Worm (Caenorhabditis elegans) whole organism, L2 larva: ENCODE results near the gene larp-1.

Experiments
- C34F6.9 ChIP-seq: fragments of 150-350 bp; optimal IDR thresholded peaks from 2 replicates; lab custom pipeline; 2014; ENCODE audit warnings: missing biosample characterization, missing genetic modification characterization
- F13H6.1 ChIP-seq: sonication (generic microtip); optimal IDR thresholded peaks from 2 replicates; lab custom pipeline; 2016; ENCODE audit warnings: missing genetic modification characterization, missing compliant biosample characterization
- R02D3.7 ChIP-seq: fragments of 150-350 bp; optimal IDR thresholded peaks from 2 replicates; lab custom pipeline; 2014; ENCODE audit warnings: missing biosample characterization, missing genetic modification characterization
- Y55F3AM.14 ChIP-seq: fragments of 200-800 bp; sonication (Bioruptor generic); optimal IDR thresholded peaks from 2 replicates; lab custom pipeline; 2018; ENCODE audit warnings: mild to moderate bottlenecking, missing genetic modification characterization, missing compliant biosample characterization
- ZK546.5 ChIP-seq: sonication (generic microtip); optimal IDR thresholded peaks from 2 replicates; lab custom pipeline; 2017; ENCODE audit warnings: missing biosample characterization, missing genetic modification characterization
- alr-1 ChIP-seq: fragments of 150-350 bp; optimal IDR thresholded peaks from 2 replicates; lab custom pipeline; 2014; ENCODE audit warnings: missing biosample characterization, missing genetic modification characterization
- aly-2 ChIP-seq: fragments of 150-350 bp; optimal IDR thresholded peaks from 2 replicates; lab custom pipeline; 2014; ENCODE audit warnings: missing biosample characterization, missing genetic modification characterization
- ama-1 ChIP-seq: fragments of 150-350 bp; optimal IDR thresholded peaks from 2 replicates; lab custom pipeline; 2018; ENCODE audit warnings: inconsistent platforms
- blmp-1 ChIP-seq: sonication (generic microtip); optimal IDR thresholded peaks from 2 replicates; lab custom pipeline; 2017; ENCODE audit warnings: missing genetic modification characterization, mild to moderate bottlenecking, missing compliant biosample characterization, antibody characterized with exemption, moderate library complexity; ENCODE audit not compliant: insufficient read depth
- ceh-16 ChIP-seq: fragments of 150-350 bp; optimal IDR thresholded peaks from 2 replicates; lab custom pipeline; 2014; ENCODE audit warnings: missing biosample characterization, missing genetic modification characterization
- ceh-82 ChIP-seq: fragments of 150-350 bp; optimal IDR thresholded peaks from 2 replicates; lab custom pipeline; 2014; ENCODE audit warnings: missing biosample characterization, missing genetic modification characterization
- crh-2 ChIP-seq: sonication (generic microtip); optimal IDR thresholded peaks from 2 replicates; lab custom pipeline; 2017; ENCODE audit warnings: missing biosample characterization, missing genetic modification characterization
- dmd-4 ChIP-seq: sonication (generic microtip); optimal IDR thresholded peaks from 2 replicates; lab custom pipeline; 2017; ENCODE audit warnings: missing biosample characterization, missing genetic modification characterization
- egl-27 ChIP-seq: sonication (generic microtip); optimal IDR thresholded peaks from 3 replicates; lab custom pipeline; 2017; ENCODE audit warnings: missing biosample characterization, missing genetic modification reagents, missing genetic modification characterization
- elt-1 ChIP-seq: fragments of 150-350 bp; optimal IDR thresholded peaks from 2 replicates; lab custom pipeline; 2014; ENCODE audit warnings: missing biosample characterization, missing genetic modification characterization
- elt-3 ChIP-seq: sonication (generic microtip); optimal IDR thresholded peaks from 2 replicates; lab custom pipeline; 2017; ENCODE audit warnings: missing biosample characterization, missing genetic modification characterization
- fos-1 ChIP-seq: fragments of 150-350 bp; optimal IDR thresholded peaks from 2 replicates; lab custom pipeline; 2014; ENCODE audit warnings: missing biosample characterization, missing genetic modification characterization
- gmeb-1 ChIP-seq: fragments of 150-350 bp; optimal IDR thresholded peaks from 2 replicates; lab custom pipeline; 2014; ENCODE audit warnings: missing biosample characterization, missing genetic modification characterization
- lin-11 ChIP-seq: fragments of 150-350 bp; sonication (generic microtip); optimal IDR thresholded peaks from 2 replicates; lab custom pipeline; 2014; ENCODE audit warnings: missing biosample characterization, missing genetic modification characterization, inconsistent platforms, mixed read lengths
- lin-13 ChIP-seq: fragments of 150-350 bp; optimal IDR thresholded peaks from 2 replicates; lab custom pipeline; 2014; ENCODE audit warnings: missing biosample characterization, missing genetic modification reagents, missing genetic modification characterization
- lin-39 ChIP-seq: fragments of 150-350 bp; optimal IDR thresholded peaks from 2 replicates; lab custom pipeline; 2014; ENCODE audit warnings: missing biosample characterization, missing genetic modification reagents, missing genetic modification characterization
- lsy-2 ChIP-seq, 2 experiments: fragments of 150-350 bp in 1 of 2; sonication (generic microtip) in 1 of 2; optimal IDR thresholded peaks; 2 replicates each; lab custom pipeline; 2014 to 2017; ENCODE audit warnings: missing biosample characterization in 2 of 2, missing genetic modification characterization in 2 of 2
- mab-5 ChIP-seq: fragments of 150-350 bp; optimal IDR thresholded peaks from 2 replicates; lab custom pipeline; 2014; ENCODE audit warnings: missing biosample characterization, missing genetic modification characterization
- mbf-1 ChIP-seq: sonication (generic microtip); optimal IDR thresholded peaks from 2 replicates; lab custom pipeline; 2017; ENCODE audit warnings: missing biosample characterization, missing genetic modification characterization
- mdl-1 ChIP-seq, 2 experiments: fragments of 150-350 bp in 1 of 2; sonication (generic microtip) in 1 of 2; optimal IDR thresholded peaks; 2 replicates each; lab custom pipeline; 2017; ENCODE audit warnings: missing biosample characterization in 2 of 2, missing genetic modification characterization in 2 of 2
- nhr-10 ChIP-seq: sonication (generic microtip); optimal IDR thresholded peaks from 2 replicates; lab custom pipeline; 2017; ENCODE audit warnings: missing biosample characterization, missing genetic modification characterization
- nhr-11 ChIP-seq: fragments of 150-350 bp; optimal IDR thresholded peaks from 2 replicates; lab custom pipeline; 2014; ENCODE audit warnings: missing biosample characterization, missing genetic modification characterization
- nhr-12 ChIP-seq: fragments of 150-350 bp; optimal IDR thresholded peaks from 2 replicates; lab custom pipeline; 2014; ENCODE audit warnings: missing biosample characterization, missing genetic modification characterization
- nhr-129 ChIP-seq: fragments of 150-350 bp; optimal IDR thresholded peaks from 2 replicates; lab custom pipeline; 2014; ENCODE audit warnings: missing biosample characterization, missing genetic modification characterization
- nhr-21 ChIP-seq: fragments of 150-350 bp; optimal IDR thresholded peaks from 2 replicates; lab custom pipeline; 2014; ENCODE audit warnings: missing biosample characterization, missing genetic modification characterization
- nhr-23 ChIP-seq: fragments of 150-350 bp; optimal IDR thresholded peaks from 2 replicates; lab custom pipeline; 2014; ENCODE audit warnings: missing biosample characterization, missing genetic modification reagents, missing genetic modification characterization
- nhr-237 ChIP-seq: fragments of 150-350 bp; optimal IDR thresholded peaks from 2 replicates; lab custom pipeline; 2014; ENCODE audit warnings: missing biosample characterization, missing genetic modification characterization
- nhr-25 ChIP-seq: fragments of 150-350 bp; sonication (generic microtip); optimal IDR thresholded peaks from 3 replicates; lab custom pipeline; 2014; ENCODE audit warnings: missing biosample characterization, missing genetic modification characterization
- nhr-6 ChIP-seq: fragments of 150-350 bp; optimal IDR thresholded peaks from 2 replicates; lab custom pipeline; 2014; ENCODE audit warnings: missing biosample characterization, missing genetic modification characterization
- nhr-77 ChIP-seq: fragments of 150-350 bp; optimal IDR thresholded peaks from 2 replicates; lab custom pipeline; 2014; ENCODE audit warnings: missing biosample characterization, missing genetic modification characterization
- peb-1 ChIP-seq: fragments of 150-350 bp; optimal IDR thresholded peaks from 2 replicates; lab custom pipeline; 2014; ENCODE audit warnings: missing biosample characterization, missing genetic modification characterization
- sem-4 ChIP-seq: fragments of 150-350 bp; optimal IDR thresholded peaks from 2 replicates; lab custom pipeline; 2014; ENCODE audit warnings: missing biosample characterization, missing genetic modification reagents, missing genetic modification characterization
- skn-1 ChIP-seq: sonication (generic microtip); optimal IDR thresholded peaks from 2 replicates; lab custom pipeline; 2017; ENCODE audit warnings: missing biosample characterization, missing genetic modification characterization
- sma-3 ChIP-seq: sonication (generic microtip); optimal IDR thresholded peaks from 2 replicates; lab custom pipeline; 2016; ENCODE audit warnings: missing genetic modification reagents, missing genetic modification characterization, missing compliant biosample characterization
- sma-9 ChIP-seq, 2 experiments: fragments of 150-350 bp in 1 of 2; sonication (generic microtip) in 1 of 2; optimal IDR thresholded peaks; 2 replicates each; lab custom pipeline; 2014 to 2016; ENCODE audit warnings: missing genetic modification characterization in 2 of 2, mild to moderate bottlenecking in 1 of 2, missing biosample characterization in 1 of 2, missing compliant biosample characterization in 1 of 2, missing genetic modification reagents in 1 of 2, moderate library complexity in 1 of 2
- snpc-4 ChIP-seq: fragments of 150-350 bp; optimal IDR thresholded peaks from 2 replicates; lab custom pipeline; 2014; ENCODE audit warnings: missing biosample characterization, missing genetic modification characterization
- unc-39 ChIP-seq: fragments of 150-350 bp; optimal IDR thresholded peaks from 2 replicates; lab custom pipeline; 2014; ENCODE audit warnings: missing biosample characterization, missing genetic modification characterization
- unc-55 ChIP-seq: fragments of 150-350 bp; sonication (generic microtip); optimal IDR thresholded peaks from 3 replicates; lab custom pipeline; 2014; ENCODE audit warnings: missing biosample characterization, missing genetic modification reagents, missing genetic modification characterization
- unc-62 ChIP-seq: fragments of 150-350 bp; optimal IDR thresholded peaks from 2 replicates; lab custom pipeline; 2014; ENCODE audit warnings: missing biosample characterization, missing genetic modification reagents, missing genetic modification characterization
- zag-1 ChIP-seq: fragments of 150-350 bp; optimal IDR thresholded peaks from 2 replicates; lab custom pipeline; 2014; ENCODE audit warnings: missing biosample characterization, missing genetic modification characterization
- ztf-1 ChIP-seq: fragments of 200-800 bp; sonication (Bioruptor generic); conservative IDR thresholded peaks from 2 replicates; pipeline ENCODE4 v1.3.6; 2022; ENCODE audit warnings: missing genetic modification characterization, missing compliant biosample characterization
- ztf-11 ChIP-seq: sonication (generic microtip); optimal IDR thresholded peaks from 2 replicates; lab custom pipeline; 2017; ENCODE audit warnings: missing biosample characterization, missing genetic modification characterization
- ztf-4 ChIP-seq: fragments of 150-350 bp; optimal IDR thresholded peaks from 2 replicates; lab custom pipeline; 2014; ENCODE audit warnings: missing biosample characterization, missing genetic modification characterization

larp-1 gene

ce11 chrIII:5018116-5018689 lies 753 bp upstream of the larp-1 start, which contains the start of gene wip-1:
wip-1 (plus strand) TSS chrIII:5018639.
- peak; percentile 96 for TF ChIP-seq mab-5 (tag; lab: Kevin White, UChicago)
- TF ChIP-seq nhr-21 (tag; lab: Kevin White, UChicago), result peak; percentile 96
- TF ChIP-seq ztf-1 (GFP tag; lab: Robert Waterston, UW), result no peak
- TF ChIP-seq mbf-1, result peak; percentile 52
- TF ChIP-seq unc-39 (tag; lab: Kevin White, UChicago), result no peak
- TF ChIP-seq ZK546.5 (tag; lab: Kevin White, UChicago), result peak; percentile 61
- peak; percentile 71 for TF ChIP-seq egl-27 (tag; lab: Kevin White, UChicago)
- TF ChIP-seq unc-62 (GFP tag; lab: Kevin White, UChicago), result peak; percentile 61
- TF ChIP-seq lin-39 (tag; lab: Kevin White, UChicago), result peak; percentile 75
- TF ChIP-seq sma-9 (GFP tag; optimal IDR thresholded peaks at IDR 0.05; lab: Kevin White, UChicago), result peak; percentile 96
- no peak for TF ChIP-seq sma-9 (tag; optimal IDR thresholded peaks at IDR 0.05; lab: Kevin White, UChicago)
- no peak for TF ChIP-seq nhr-23 (tag; lab: Kevin White, UChicago)
- TF ChIP-seq sma-3 (GFP tag; lab: Kevin White, UChicago), result peak; percentile 99
- no peak for TF ChIP-seq elt-3 (tag; lab: Kevin White, UChicago)
- peak; percentile 99 for TF ChIP-seq crh-2 (tag; lab: Kevin White, UChicago)
- TF ChIP-seq lin-13 (GFP tag; lab: Kevin White, UChicago), result peak; percentile 95
- TF ChIP-seq nhr-25, result peak; percentile 99
- peak; percentile 75 for TF ChIP-seq nhr-77
- TF ChIP-seq nhr-6 (tag; lab: Kevin White, UChicago), result peak; percentile 94
- no peak for TF ChIP-seq alr-1 (tag; lab: Kevin White, UChicago)
- peak; percentile 63 for TF ChIP-seq ceh-16
- TF ChIP-seq lsy-2 (tag; optimal IDR thresholded peaks at IDR 0.05; lab: Kevin White, UChicago), result peak; percentile 92 to 97
- peak; percentile 40 for TF ChIP-seq dmd-4 (tag; lab: Kevin White, UChicago)
- peak; percentile 75 for TF ChIP-seq ceh-82 (tag; lab: Kevin White, UChicago)
- TF ChIP-seq snpc-4, result peak; percentile 88
- TF ChIP-seq nhr-237 (tag; lab: Kevin White, UChicago), result peak; percentile 59
- TF ChIP-seq ama-1 (lab: Kevin White, UChicago), result peak; percentile 66
- peak; percentile 96 for TF ChIP-seq gmeb-1 (tag; lab: Kevin White, UChicago)
- TF ChIP-seq sem-4 (tag; lab: Kevin White, UChicago), result peak; percentile 98
- TF ChIP-seq Y55F3AM.14 (GFP tag; lab: Kevin White, UChicago), result peak; percentile 95
- TF ChIP-seq C34F6.9 (tag; lab: Kevin White, UChicago), result peak; percentile 99
- peak; percentile 99 for TF ChIP-seq fos-1 (tag; lab: Kevin White, UChicago)
- peak; percentile 94 for TF ChIP-seq zag-1
- peak; percentile 73 for TF ChIP-seq nhr-12
- peak; percentile 99 for TF ChIP-seq unc-55 (GFP tag; lab: Kevin White, UChicago)
- peak; percentile 99 for TF ChIP-seq F13H6.1 (tag; lab: Kevin White, UChicago)
- peak; percentile 99 for TF ChIP-seq lin-11 (tag; lab: Kevin White, UChicago)
- no peak for TF ChIP-seq skn-1 (tag; lab: Kevin White, UChicago)
- TF ChIP-seq peb-1 (tag; lab: Kevin White, UChicago), result no peak
- no peak for TF ChIP-seq elt-1 (tag; lab: Kevin White, UChicago)
- peak; percentile 82 for TF ChIP-seq nhr-10 (tag; lab: Kevin White, UChicago)
- peak; percentile 96 for TF ChIP-seq ztf-4 (tag; lab: Kevin White, UChicago)
- TF ChIP-seq ztf-11 (tag; lab: Kevin White, UChicago), result no peak
- peak; percentile 77 for TF ChIP-seq nhr-11 (tag; lab: Kevin White, UChicago)
- TF ChIP-seq aly-2, result no peak
- peak; percentile 44 for TF ChIP-seq R02D3.7
- peak; percentile 14 to 81 for TF ChIP-seq mdl-1 (tag; optimal IDR thresholded peaks at IDR 0.05; lab: Kevin White, UChicago)
- peak; percentile 84 for TF ChIP-seq blmp-1 (tag; lab: Kevin White, UChicago)
- peak; percentile 98 for TF ChIP-seq nhr-129
